Worm (Caenorhabditis elegans) whole organism, young adult: Measurements from ENCODE around the gene fbxb-59.

Experiments
- D2030.7 ChIP-seq: fragments of 200-800 bp; sonication (Bioruptor generic); IDR thresholded peaks from 2 replicates; pipeline ENCODE4 v1.3.6; 2022; ENCODE audit warnings: missing genetic modification reagents, missing genetic modification characterization, missing compliant biosample characterization
- F22D6.2 ChIP-seq: sonication (generic microtip); optimal IDR thresholded peaks from 2 replicates; lab custom pipeline; 2016; ENCODE audit warnings: mild to moderate bottlenecking, missing genetic modification characterization, missing compliant biosample characterization
- F49E8.2 ChIP-seq: sonication (generic microtip); optimal IDR thresholded peaks from 3 replicates; lab custom pipeline; 2017; ENCODE audit warnings: missing genetic modification characterization, mild to moderate bottlenecking, missing compliant biosample characterization, antibody characterized with exemption, moderate library complexity; ENCODE audit not compliant: insufficient read depth
- Y56A3A.18 ChIP-seq: fragments of 200-800 bp; sonication (Bioruptor generic); IDR thresholded peaks from 2 replicates; pipeline ENCODE4 v1.3.6; 2022; ENCODE audit warnings: missing genetic modification reagents, missing genetic modification characterization, missing compliant biosample characterization
- dpl-1 ChIP-seq: fragments of 150-350 bp; optimal IDR thresholded peaks from 2 replicates; lab custom pipeline; 2014; ENCODE audit warnings: missing biosample characterization, missing genetic modification reagents, missing genetic modification characterization
- lin-40 ChIP-seq: sonication (generic microtip); optimal IDR thresholded peaks from 2 replicates; lab custom pipeline; 2016; ENCODE audit warnings: missing genetic modification characterization, mild to moderate bottlenecking, missing compliant biosample characterization, missing genotype, missing genetic modification reagents
- madf-3 ChIP-seq: fragments of 200-800 bp; sonication (Bioruptor generic); IDR thresholded peaks from 2 replicates; pipeline ENCODE4 v1.3.6; 2022; ENCODE audit warnings: missing genetic modification reagents, missing genetic modification characterization, missing compliant biosample characterization
- zim-3 ChIP-seq: sonication (generic microtip); optimal IDR thresholded peaks from 2 replicates; lab custom pipeline; 2017; ENCODE audit warnings: mild to moderate bottlenecking, missing genetic modification characterization, moderate library complexity, missing compliant biosample characterization
- ztf-28 ChIP-seq: fragments of 200-800 bp; sonication (Bioruptor generic); IDR thresholded peaks from 2 replicates; pipeline ENCODE4 v1.3.6; 2022; ENCODE audit warnings: missing genetic modification reagents, missing genetic modification characterization, missing compliant biosample characterization

ce11 chrV:20188790-20189189 lies 17.2 kb downstream of the fbxb-59 start, which contains the start of gene fbxa-116:
- TF ChIP-seq D2030.7 (GFP tag; lab: Robert Waterston, UW): no peak
- TF ChIP-seq Y56A3A.18: no peak
- no peak for TF ChIP-seq F49E8.2
- no peak for TF ChIP-seq ztf-28 (GFP tag; lab: Robert Waterston, UW)
- TF ChIP-seq lin-40: no peak
- TF ChIP-seq dpl-1 (GFP tag; lab: Kevin White, UChicago): no peak
- no peak for TF ChIP-seq F22D6.2 (tag; lab: Kevin White, UChicago)
- TF ChIP-seq zim-3: no peak
- TF ChIP-seq madf-3 (GFP tag; lab: Robert Waterston, UW): no peak
